Worm (Caenorhabditis elegans) whole organism, L1 larva: ENCODE data around the gene C49G7.10.
A peak's percentile ranks its signal among the peaks of the same experiment; 100 is the strongest.

Experiments
- F16B12.6 ChIP-seq: fragments of 150-350 bp; optimal IDR thresholded peaks from 2 replicates; lab custom pipeline; 2014; ENCODE audit warnings: missing biosample characterization, missing genetic modification characterization
- Y116A8C.19 ChIP-seq: sonication (generic microtip); optimal IDR thresholded peaks from 2 replicates; lab custom pipeline; 2016; ENCODE audit warnings: missing compliant biosample characterization, missing genetic modification characterization, borderline replicate concordance
- aly-2 ChIP-seq: fragments of 150-350 bp; optimal IDR thresholded peaks from 2 replicates; lab custom pipeline; 2014; ENCODE audit warnings: missing biosample characterization, missing genetic modification characterization
- ama-1 ChIP-seq: fragments of 150-350 bp; optimal IDR thresholded peaks from 2 replicates; lab custom pipeline; 2014
- ceh-88 ChIP-seq: fragments of 200-800 bp; sonication (Bioruptor generic); IDR thresholded peaks from 2 replicates; pipeline ENCODE4 v1.3.6; 2022; ENCODE audit warnings: missing genetic modification characterization, missing compliant biosample characterization
- dpl-1 ChIP-seq, 3 experiments: fragments of 150-350 bp in 2 of 3; sonication (generic microtip) in 1 of 3; optimal IDR thresholded peaks; 2 replicates each; lab custom pipeline; 2014 to 2017; ENCODE audit warnings: missing biosample characterization in 3 of 3, missing genetic modification characterization in 3 of 3, missing genetic modification reagents in 3 of 3
- dsc-1 ChIP-seq: sonication (generic microtip); optimal IDR thresholded peaks from 2 replicates; lab custom pipeline; 2016; ENCODE audit warnings: mild to moderate bottlenecking, missing genetic modification characterization, missing compliant biosample characterization
- efl-1 ChIP-seq, 4 experiments: fragments of 150-350 bp; optimal IDR thresholded peaks in 3 of 4; peaks in 1 of 4; 1 replicate in 1 of 4; 2 replicates in 3 of 4; lab custom pipeline; 2014; ENCODE audit warnings: missing biosample characterization in 2 of 4, missing genetic modification characterization in 2 of 4, missing genetic modification reagents in 2 of 4
- egl-27 ChIP-seq, 2 experiments: fragments of 150-350 bp in 1 of 2; sonication (generic microtip); optimal IDR thresholded peaks; 3 replicates each; lab custom pipeline; 2017 to 2018; ENCODE audit warnings: missing biosample characterization in 2 of 2, missing genetic modification characterization in 2 of 2, missing genetic modification reagents in 2 of 2
- ets-5 ChIP-seq: fragments of 200-800 bp; sonication (Bioruptor generic); IDR thresholded peaks from 2 replicates; pipeline ENCODE4 v1.3.6; 2022; ENCODE audit warnings: missing genetic modification characterization, missing compliant biosample characterization
- fkh-4 ChIP-seq: sonication (generic microtip); optimal IDR thresholded peaks from 2 replicates; lab custom pipeline; 2016; ENCODE audit warnings: missing compliant biosample characterization, missing genetic modification characterization, borderline replicate concordance
- fkh-8 ChIP-seq: sonication (generic microtip); optimal IDR thresholded peaks from 2 replicates; lab custom pipeline; 2016; ENCODE audit warnings: mild to moderate bottlenecking, missing genetic modification characterization, missing compliant biosample characterization
- grh-1 ChIP-seq: fragments of 200-800 bp; sonication (Bioruptor generic); IDR thresholded peaks from 2 replicates; pipeline ENCODE4 v1.3.6; 2022; ENCODE audit warnings: missing genetic modification reagents, missing genetic modification characterization, missing compliant biosample characterization
- isw-1 ChIP-seq: fragments of 200-800 bp; sonication (Bioruptor generic); IDR thresholded peaks from 2 replicates; pipeline ENCODE4 v1.3.6; 2022; ENCODE audit warnings: missing genetic modification characterization, missing compliant biosample characterization
- lin-14 ChIP-seq: fragments of 200-800 bp; sonication (Bioruptor generic); optimal IDR thresholded peaks from 2 replicates; lab custom pipeline; 2018; ENCODE audit warnings: mild to moderate bottlenecking, missing genetic modification characterization, moderate library complexity, missing compliant biosample characterization
- lin-35 ChIP-seq, 2 experiments: fragments of 150-350 bp; optimal IDR thresholded peaks; 2 replicates each; lab custom pipeline; 2014; ENCODE audit warnings: missing biosample characterization in 2 of 2, missing genetic modification characterization in 2 of 2, missing genetic modification reagents in 2 of 2
- lsy-2 ChIP-seq, 2 experiments: fragments of 150-350 bp; optimal IDR thresholded peaks; 2 replicates each; lab custom pipeline; 2014; ENCODE audit warnings: missing biosample characterization in 2 of 2, missing genetic modification characterization in 2 of 2
- mab-9 ChIP-seq: fragments of 200-800 bp; sonication (Bioruptor generic); IDR thresholded peaks from 2 replicates; pipeline ENCODE4 v1.3.6; 2022; ENCODE audit warnings: missing genetic modification reagents, missing genetic modification characterization, missing compliant biosample characterization
- mdl-1 ChIP-seq, 2 experiments: fragments of 150-350 bp; optimal IDR thresholded peaks; 2 replicates each; lab custom pipeline; 2014 to 2017; ENCODE audit warnings: missing biosample characterization in 2 of 2, missing genetic modification characterization in 2 of 2, inconsistent platforms in 1 of 2
- nhr-19 ChIP-seq: fragments of 200-800 bp; sonication (Bioruptor generic); conservative IDR thresholded peaks from 2 replicates; pipeline ENCODE4 v1.3.6; 2022; ENCODE audit warnings: missing genetic modification characterization, missing compliant biosample characterization
- nhr-20 ChIP-seq: sonication (generic microtip); optimal IDR thresholded peaks from 2 replicates; lab custom pipeline; 2016; ENCODE audit warnings: mild to moderate bottlenecking, missing genetic modification characterization, missing compliant biosample characterization
- nhr-47 ChIP-seq: sonication (generic microtip); optimal IDR thresholded peaks from 2 replicates; lab custom pipeline; 2016; ENCODE audit warnings: mild to moderate bottlenecking, missing genetic modification characterization, moderate library complexity, missing compliant biosample characterization
- nhr-85 ChIP-seq: sonication (generic microtip); peaks from one replicate; lab custom pipeline; 2016; ENCODE audit warnings: missing genetic modification characterization, inconsistent platforms, missing compliant biosample characterization
- pax-3 ChIP-seq: fragments of 200-800 bp; sonication (Bioruptor generic); optimal IDR thresholded peaks from 2 replicates; lab custom pipeline; 2018; ENCODE audit warnings: mild to moderate bottlenecking, missing genetic modification characterization, moderate library complexity, missing compliant biosample characterization
- rnt-1 ChIP-seq: sonication (generic microtip); optimal IDR thresholded peaks from 2 replicates; lab custom pipeline; 2016; ENCODE audit warnings: mild to moderate bottlenecking, missing genetic modification characterization, moderate library complexity, missing compliant biosample characterization
- sox-4 ChIP-seq: sonication (generic microtip); optimal IDR thresholded peaks from 2 replicates; lab custom pipeline; 2016; ENCODE audit warnings: missing genetic modification characterization, missing compliant biosample characterization
- sptf-1 ChIP-seq: fragments of 150-350 bp; optimal IDR thresholded peaks from 2 replicates; lab custom pipeline; 2014; ENCODE audit warnings: missing biosample characterization, missing genetic modification characterization
- sup-37 ChIP-seq: fragments of 200-800 bp; sonication (Bioruptor generic); optimal IDR thresholded peaks from 2 replicates; lab custom pipeline; 2018; ENCODE audit warnings: mild to moderate bottlenecking, missing genetic modification characterization, missing compliant biosample characterization
- swsn-7 ChIP-seq: sonication (generic microtip); optimal IDR thresholded peaks from 2 replicates; lab custom pipeline; 2016; ENCODE audit warnings: missing genetic modification characterization, missing compliant biosample characterization
- unc-86 ChIP-seq: sonication (generic microtip); optimal IDR thresholded peaks from 2 replicates; lab custom pipeline; 2016; ENCODE audit warnings: missing genetic modification characterization, missing compliant biosample characterization
- unc-98 ChIP-seq: fragments of 200-800 bp; sonication (Bioruptor generic); IDR thresholded peaks from 2 replicates; pipeline ENCODE4 v1.3.6; 2022; ENCODE audit warnings: missing genetic modification characterization, missing compliant biosample characterization
- xbp-1 ChIP-seq: sonication (generic microtip); optimal IDR thresholded peaks from 2 replicates; lab custom pipeline; 2016; ENCODE audit warnings: missing genetic modification characterization, missing compliant biosample characterization
- zip-4 ChIP-seq: fragments of 200-800 bp; sonication (Bioruptor generic); optimal IDR thresholded peaks from 2 replicates; lab custom pipeline; 2018; ENCODE audit warnings: mild to moderate bottlenecking, missing genetic modification characterization, moderate library complexity, missing compliant biosample characterization

Gene C49G7.10

DNA sequence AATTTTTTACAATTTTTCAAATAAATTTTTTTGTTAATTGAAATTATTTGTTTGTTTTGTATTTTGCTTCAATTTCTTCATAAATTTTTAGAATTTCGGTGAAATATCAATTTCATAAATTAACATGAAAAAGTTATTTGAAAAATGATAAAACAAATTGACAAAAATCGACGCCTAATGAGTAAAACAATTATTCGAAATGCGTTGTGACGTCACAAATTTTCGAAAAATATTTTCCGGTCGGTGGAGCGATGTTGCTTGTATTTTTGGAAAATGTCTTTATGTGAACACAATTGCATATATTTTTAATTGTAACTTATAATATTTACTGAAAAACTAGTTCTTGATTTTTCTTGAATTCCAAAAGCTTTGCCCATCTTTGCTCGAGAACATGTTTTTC, 38.7 kb upstream of the C49G7.10 start:
- TF ChIP-seq lin-14 (GFP tag; lab: Kevin White, UChicago) = no peak
- no peak for TF ChIP-seq unc-86
- no peak for TF ChIP-seq fkh-4 (tag; lab: Kevin White, UChicago)
- TF ChIP-seq zip-4 = no peak
- TF ChIP-seq isw-1 (GFP tag; lab: Robert Waterston, UW) = no peak
- TF ChIP-seq mab-9 = no peak
- TF ChIP-seq ets-5 (GFP tag; lab: Robert Waterston, UW) = no peak

DNA sequence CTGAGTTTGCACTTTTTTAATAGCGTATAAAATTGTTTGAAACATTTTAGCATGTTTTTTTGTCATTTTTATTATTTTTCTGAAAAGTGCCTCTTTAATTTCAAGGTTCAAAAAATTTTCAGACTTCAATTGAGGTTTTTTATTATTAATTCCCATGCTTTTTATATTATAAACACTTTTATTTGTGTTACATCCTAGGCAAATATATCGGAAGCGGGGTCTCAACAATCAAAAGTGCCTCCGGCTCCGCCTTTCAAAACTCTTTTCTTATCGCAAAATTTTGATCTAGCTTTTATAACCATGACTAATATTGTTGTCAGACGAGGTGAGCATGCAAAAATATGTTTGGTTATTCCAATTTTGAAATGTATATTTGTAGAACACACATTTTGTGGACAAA, 31.6 kb upstream of the C49G7.10 start, which contains the start of gene otpl-2:
TSS of gene otpl-2 (plus strand) at position 301 of the 400 bp plus-strand sequence.
- TF ChIP-seq sptf-1 (tag; lab: Kevin White, UChicago) (no peak), ama-1 (lab: Kevin White, UChicago) (no peak), ceh-88 (GFP tag; lab: Robert Waterston, UW) (no peak), mdl-1 (tag; optimal IDR thresholded peaks at IDR 0.05; lab: Kevin White, UChicago) (no peak), swsn-7 (tag; lab: Kevin White, UChicago) (no peak)

DNA sequence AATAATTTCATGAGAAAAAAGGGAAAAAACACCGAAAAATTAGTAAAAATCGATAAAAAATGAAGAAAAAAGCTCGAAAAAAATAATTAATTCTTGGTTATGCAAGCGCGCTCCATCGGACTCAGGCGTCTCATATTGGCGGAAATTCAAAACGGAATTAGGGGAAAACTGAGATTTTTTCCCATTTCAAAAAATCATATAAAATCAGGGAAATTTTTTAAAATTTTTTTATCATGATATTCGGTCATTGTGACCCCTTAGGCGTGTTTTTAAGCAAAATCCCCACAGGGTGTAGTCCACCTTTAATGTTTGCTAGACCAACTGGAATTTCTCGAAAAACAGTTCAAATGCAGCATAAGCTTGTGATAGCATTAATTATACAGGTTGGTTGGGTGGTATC, 26.1 kb upstream of the C49G7.10 start:
- TF ChIP-seq efl-1 (optimal IDR thresholded peaks at IDR 0.05; lab: Kevin White, UChicago) = peak in 1 of 2 experiments; percentile 68
- peak; percentile 57 to 95 for TF ChIP-seq efl-1 (GFP tag; optimal IDR thresholded peaks at IDR 0.05 in 1 of 2; lab: Kevin White, UChicago)
- peak in 1 of 3 experiments; percentile 36 for TF ChIP-seq dpl-1 (GFP tag; optimal IDR thresholded peaks at IDR 0.05; lab: Kevin White, UChicago)

DNA sequence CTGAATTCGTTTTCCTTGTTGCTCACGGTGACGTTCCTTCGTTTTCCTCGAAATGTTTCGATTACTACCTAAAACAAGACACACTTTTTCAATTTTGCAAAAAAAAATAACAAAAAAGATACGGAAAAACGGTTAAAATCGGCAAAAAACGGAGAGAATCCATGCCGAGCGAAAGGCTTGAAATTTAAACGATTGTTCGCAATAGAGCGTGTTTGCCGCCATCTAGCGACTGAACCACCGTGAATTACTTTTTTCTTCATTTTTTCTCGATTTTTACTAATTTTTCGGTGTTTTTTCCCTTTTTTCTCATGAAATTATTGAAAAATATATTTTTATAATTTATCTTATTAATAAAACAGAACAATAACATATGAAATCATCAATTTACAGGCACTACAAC, 24.3 kb upstream of the C49G7.10 start:
- TF ChIP-seq lsy-2 (tag; optimal IDR thresholded peaks at IDR 0.05; lab: Kevin White, UChicago) = peak in 1 of 2 experiments; percentile 13

DNA sequence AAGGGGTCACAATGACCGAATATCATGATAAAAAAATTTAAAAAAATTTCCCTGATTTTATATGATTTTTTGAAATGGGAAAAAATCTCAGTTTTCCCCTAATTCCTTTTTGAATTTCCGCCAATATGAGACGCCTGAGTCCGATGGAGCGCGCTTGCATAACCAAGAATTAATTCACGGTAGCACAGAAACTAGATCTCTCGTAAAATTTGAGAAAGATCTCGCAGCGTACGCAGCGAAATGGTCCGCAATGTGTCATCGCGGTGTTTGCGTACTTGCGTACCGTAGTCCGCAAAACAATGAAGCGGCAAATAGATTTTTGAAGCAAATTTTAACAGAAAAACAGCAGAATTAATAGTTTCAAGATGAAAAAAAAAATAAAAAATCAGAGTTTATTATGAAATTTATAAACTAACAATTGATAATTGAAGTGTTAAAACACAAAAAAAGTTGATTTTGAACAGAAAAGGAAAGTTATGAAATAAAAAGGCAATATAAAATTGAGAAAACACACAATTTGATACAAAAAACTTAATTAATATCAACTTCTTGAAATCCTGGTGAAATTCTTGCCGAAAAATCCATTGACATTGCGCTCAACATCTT, 21.8 kb upstream of the C49G7.10 start:
- TF ChIP-seq efl-1 (optimal IDR thresholded peaks at IDR 0.05; lab: Kevin White, UChicago) = peak; percentile 62 to 75
- TF ChIP-seq efl-1 (GFP tag; optimal IDR thresholded peaks at IDR 0.05 in 1 of 2; lab: Kevin White, UChicago) = peak; percentile 69 to 96
- peak; percentile 84 for TF ChIP-seq ceh-88 (GFP tag; lab: Robert Waterston, UW)
- peak; percentile 45 for TF ChIP-seq xbp-1 (tag; lab: Kevin White, UChicago)
- peak; percentile 81 to 93 for TF ChIP-seq lsy-2 (tag; optimal IDR thresholded peaks at IDR 0.05; lab: Kevin White, UChicago)
- peak; percentile 86 for TF ChIP-seq grh-1 (GFP tag; lab: Robert Waterston, UW)
- peak; percentile 93 for TF ChIP-seq nhr-19
- TF ChIP-seq nhr-47 (tag; lab: Kevin White, UChicago) = peak; percentile 73
- TF ChIP-seq rnt-1 (tag; lab: Kevin White, UChicago) = peak; percentile 58
- peak; percentile 38 for TF ChIP-seq dsc-1 (tag; lab: Kevin White, UChicago)
- TF ChIP-seq nhr-85 (tag; lab: Kevin White, UChicago) = peak; percentile 65
- peak; percentile 37 for TF ChIP-seq swsn-7 (tag; lab: Kevin White, UChicago)
- TF ChIP-seq lin-35 (GFP tag; optimal IDR thresholded peaks at IDR 0.05; lab: Kevin White, UChicago) = peak; percentile 48 to 70
- peak; percentile 42 to 67 (median 48) for TF ChIP-seq dpl-1 (GFP tag; optimal IDR thresholded peaks at IDR 0.05; lab: Kevin White, UChicago)
- TF ChIP-seq F16B12.6 (tag; lab: Kevin White, UChicago) = peak; percentile 49
- peak; percentile 34 for TF ChIP-seq unc-86
- peak; percentile 84 for TF ChIP-seq mab-9
- TF ChIP-seq isw-1 (GFP tag; lab: Robert Waterston, UW) = peak; percentile 88
- peak; percentile 89 for TF ChIP-seq unc-98 (GFP tag; lab: Robert Waterston, UW)
- TF ChIP-seq nhr-20 = peak; percentile 48
- TF ChIP-seq fkh-8 (tag; lab: Kevin White, UChicago) = peak; percentile 19

DNA sequence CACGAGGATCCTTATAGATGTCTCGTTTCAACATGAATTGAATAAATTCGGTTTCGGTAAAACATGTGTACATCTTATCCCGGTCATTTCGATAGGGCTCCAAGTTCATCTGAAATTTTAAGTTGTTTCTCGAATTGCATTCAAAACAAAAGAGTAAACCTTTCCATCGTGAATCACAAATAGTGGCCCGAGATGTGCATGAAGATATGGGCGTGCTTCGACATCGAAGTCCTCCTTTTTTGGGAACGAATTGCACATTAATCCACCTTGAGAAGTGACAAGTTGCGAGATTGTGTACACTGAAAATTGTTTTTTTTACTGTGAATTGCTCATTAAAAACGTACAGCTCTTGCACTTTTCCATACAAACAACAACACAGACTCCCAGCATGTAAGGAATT, 14.4 kb upstream of the C49G7.10 start:
- no peak for TF ChIP-seq F16B12.6 (tag; lab: Kevin White, UChicago)
- TF ChIP-seq Y116A8C.19 (tag; lab: Kevin White, UChicago) = no peak
- no peak for TF ChIP-seq sox-4
- no peak for TF ChIP-seq egl-27 (tag; optimal IDR thresholded peaks at IDR 0.05; lab: Kevin White, UChicago)
- no peak for TF ChIP-seq lin-14 (GFP tag; lab: Kevin White, UChicago)
- TF ChIP-seq aly-2 (tag; lab: Kevin White, UChicago) = no peak
- TF ChIP-seq pax-3 = no peak
- no peak for TF ChIP-seq lin-35 (GFP tag; optimal IDR thresholded peaks at IDR 0.05; lab: Kevin White, UChicago)
- TF ChIP-seq sup-37 = no peak
- no peak for TF ChIP-seq dpl-1 (GFP tag; optimal IDR thresholded peaks at IDR 0.05; lab: Kevin White, UChicago)
